Worm (Caenorhabditis elegans): ENCODE measurements around the gene B0507.5.

DNA sequence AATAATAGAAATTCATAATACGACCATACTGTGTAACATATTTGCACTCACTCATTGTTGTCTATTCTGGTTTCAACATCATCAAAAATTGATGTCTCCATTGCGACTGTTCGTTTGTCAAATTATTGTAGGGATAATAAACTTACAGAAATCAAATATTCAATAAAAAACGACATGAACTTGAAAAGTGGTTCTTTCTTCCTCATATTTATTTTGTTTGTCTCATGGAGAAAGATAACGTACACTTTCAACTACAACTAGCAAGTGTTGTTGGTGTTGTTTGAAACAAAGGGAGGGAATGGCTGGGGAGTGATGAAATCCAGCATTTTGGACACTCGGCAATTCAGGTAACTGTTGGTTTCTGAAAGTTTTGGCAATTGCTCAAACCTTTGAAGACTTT lies 12.4 kb downstream of the B0507.5 start, which contains the start of gene B0507.9:
- TF ChIP-seq pha-4 (tag; optimal IDR thresholded peaks at IDR 0.05), result no peak
- TF ChIP-seq ztf-11 (tag; optimal IDR thresholded peaks at IDR 0.05), result no peak
- TF ChIP-seq nhr-237 (tag; optimal IDR thresholded peaks at IDR 0.05), result no peak
- no peak for TF ChIP-seq fos-1 (tag; optimal IDR thresholded peaks at IDR 0.05)
- no peak for TF ChIP-seq ceh-82 (tag; optimal IDR thresholded peaks at IDR 0.05)
- TF ChIP-seq mdl-1 (tag; optimal IDR thresholded peaks at IDR 0.05), result no peak
- TF ChIP-seq fkh-2 (tag; optimal IDR thresholded peaks at IDR 0.05), result no peak
- no peak for TF ChIP-seq ceh-28 (tag; optimal IDR thresholded peaks at IDR 0.05)
- no peak for TF ChIP-seq daf-12 (tag; optimal IDR thresholded peaks at IDR 0.05)
- TF ChIP-seq nhr-43 (tag; optimal IDR thresholded peaks at IDR 0.05; ENCODE audit: poor library complexity, severe bottlenecking), result no peak
- TF ChIP-seq ztf-4 (tag; optimal IDR thresholded peaks at IDR 0.05), result no peak
- no peak for TF ChIP-seq skn-1 (tag; optimal IDR thresholded peaks at IDR 0.05)
